Fruit fly (Drosophila melanogaster): Measurements from ENCODE around the gene Mhc.

The Mhc gene

DNA sequence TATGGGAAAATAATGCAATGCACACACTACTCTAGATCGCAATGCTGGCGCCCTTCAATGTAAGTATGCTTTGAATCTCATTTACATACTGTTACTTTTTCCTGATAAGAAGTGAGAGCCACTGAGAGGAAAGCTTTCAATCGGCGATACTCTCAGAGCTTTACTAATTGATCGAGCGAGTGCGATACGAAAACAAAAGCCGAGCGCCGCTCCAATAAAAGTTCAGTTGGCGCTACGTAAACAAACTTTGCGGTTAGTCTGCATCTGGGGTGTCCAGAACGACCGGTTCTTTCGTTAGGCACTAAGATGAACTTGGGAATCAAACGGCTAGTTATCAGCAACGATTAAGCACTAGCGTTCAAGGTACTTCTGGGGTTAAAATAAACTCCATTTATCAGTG is 25.0 kb downstream of the Mhc start, which contains the start of gene CG17928 (continued):
- TF ChIP-seq so (GFP tag; IDR thresholded peaks at IDR 0.05): 0 out of 3 replicates have a peak, but pooled peaks have one; percentile 7
- TF ChIP-seq ftz-f1 (GFP tag; optimal IDR thresholded peaks at IDR 0.05): peak; percentile 70
- TF ChIP-seq CG11085 (GFP tag; IDR thresholded peaks at IDR 0.05): no peak
- TF ChIP-seq vvl (GFP tag; IDR thresholded peaks at IDR 0.05): peak; percentile 72
- peak; percentile 58 to 78 for TF ChIP-seq Trl (optimal IDR thresholded peaks at IDR 0.05)
- no peak for TF ChIP-seq Trl (GFP tag; optimal IDR thresholded peaks at IDR 0.05)
- TF ChIP-seq CTCF (GFP tag; optimal IDR thresholded peaks at IDR 0.05): peak; percentile 9
- peak; percentile 67 for TF ChIP-seq run (tag; optimal IDR thresholded peaks at IDR 0.05)
- TF ChIP-seq Antp (GFP tag; optimal IDR thresholded peaks at IDR 0.05): no peak
- TF ChIP-seq usp (GFP tag; optimal IDR thresholded peaks at IDR 0.05): no peak
- no peak for TF ChIP-seq CG13624 (GFP tag; optimal IDR thresholded peaks at IDR 0.05)
- no peak for TF ChIP-seq Bgb (GFP tag; IDR thresholded peaks at IDR 0.05; ENCODE audit: partially characterized antibody)
- no peak for TF ChIP-seq Doc2 (GFP tag; IDR thresholded peaks at IDR 0.05)
- TF ChIP-seq Jarid2 (GFP tag; optimal IDR thresholded peaks at IDR 0.05): peak; percentile 67
- peak; percentile 47 for TF ChIP-seq grn (GFP tag; optimal IDR thresholded peaks at IDR 0.05)
- TF ChIP-seq CG3995 (GFP tag; optimal IDR thresholded peaks at IDR 0.05): peak; percentile 71
- TF ChIP-seq CG17328 (GFP tag; IDR thresholded peaks at IDR 0.05): no peak
- TF ChIP-seq amos (GFP tag; IDR thresholded peaks at IDR 0.05; ENCODE audit: partially characterized antibody): peak; percentile 9; the same call in 1 of the 2 replicates
- TF ChIP-seq CG7372 (GFP tag; IDR thresholded peaks at IDR 0.05): no peak

DNA sequence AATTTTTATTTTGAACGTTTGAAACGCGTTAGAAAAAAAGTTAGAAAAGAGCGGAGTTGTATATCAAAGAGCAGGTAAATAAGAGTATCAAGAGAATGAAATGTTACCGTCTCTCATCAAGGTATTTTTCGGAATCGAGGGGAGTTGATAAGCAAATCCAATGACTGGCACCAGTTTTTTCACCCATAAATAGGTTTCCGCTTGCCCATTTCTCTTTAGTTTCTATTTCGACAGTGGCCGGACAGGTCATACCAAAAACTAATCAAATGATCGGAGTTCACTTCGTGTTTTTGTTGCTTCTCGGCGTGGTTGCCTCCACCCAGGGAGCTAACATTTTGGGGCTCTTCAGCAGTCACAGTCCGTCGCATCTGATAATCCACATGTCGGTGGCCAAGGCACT is 27.6 kb downstream of the Mhc start, which contains the start of gene Ugt37C2:
TSS of gene Ugt37C2 (plus strand) at position 242 of the 400 bp plus-strand sequence.
- TF ChIP-seq BEAF-32 (GFP tag; optimal IDR thresholded peaks at IDR 0.05): no peak
- no peak for TF ChIP-seq fd96Cb (tag; optimal IDR thresholded peaks at IDR 0.05)
- no peak for TF ChIP-seq CG30403 (GFP tag; optimal IDR thresholded peaks at IDR 0.05)
- TF ChIP-seq chinmo (GFP tag; IDR thresholded peaks at IDR 0.05; ENCODE audit: partially characterized antibody): 0 out of 4 replicates have a peak, but pooled peaks have one; percentile 30
- TF ChIP-seq CG3163 (GFP tag; optimal IDR thresholded peaks at IDR 0.05): peak; percentile 94
- no peak for TF ChIP-seq CoRest (tag; optimal IDR thresholded peaks at IDR 0.05)
- TF ChIP-seq Trl (optimal IDR thresholded peaks at IDR 0.05): peak; percentile 58 to 61
- TF ChIP-seq Trl (GFP tag; optimal IDR thresholded peaks at IDR 0.05): no peak
- TF ChIP-seq HLH3B (GFP tag; IDR thresholded peaks at IDR 0.05): no peak
- TF ChIP-seq lab (GFP tag; optimal IDR thresholded peaks at IDR 0.05): peak; percentile 27
- no peak for TF ChIP-seq CG18011 (GFP tag; optimal IDR thresholded peaks at IDR 0.05)
- TF ChIP-seq ranshi (GFP tag; IDR thresholded peaks at IDR 0.05): 0 out of 2 replicates have a peak, but pooled peaks have one; percentile 14
- no peak for TF ChIP-seq psq (GFP tag; optimal IDR thresholded peaks at IDR 0.05)
- peak; percentile 40 for TF ChIP-seq CG12769 (tag; optimal IDR thresholded peaks at IDR 0.05)
- no peak for TF ChIP-seq cg (GFP tag; optimal IDR thresholded peaks at IDR 0.05)
- TF ChIP-seq Med (GFP tag): peak; percentile 54
- TF ChIP-seq CG3407 (GFP tag; optimal IDR thresholded peaks at IDR 0.05): no peak
- TF ChIP-seq aop (GFP tag; IDR thresholded peaks at IDR 0.05): no peak
- peak; percentile 80 for TF ChIP-seq Jarid2 (GFP tag; optimal IDR thresholded peaks at IDR 0.05)
- 0 out of 3 replicates have a peak, but pooled peaks have one; percentile 3 for TF ChIP-seq ken (GFP tag; IDR thresholded peaks at IDR 0.05)
- 0 out of 3 replicates have a peak, but pooled peaks have one; percentile 20 for TF ChIP-seq CG11456 (GFP tag; IDR thresholded peaks at IDR 0.05)
- peak; percentile 11 for TF ChIP-seq exex (tag; optimal IDR thresholded peaks at IDR 0.05)
- 0 out of 3 replicates have a peak, but pooled peaks have one; percentile 23 for TF ChIP-seq Dbx (GFP tag; IDR thresholded peaks at IDR 0.05)
- TF ChIP-seq Sox102F (GFP tag; optimal IDR thresholded peaks at IDR 0.05): no peak
- 0 out of 2 replicates have a peak, but pooled peaks have one; percentile 28 for TF ChIP-seq hbn (GFP tag; IDR thresholded peaks at IDR 0.05; ENCODE audit: partially characterized antibody)
- no peak for TF ChIP-seq wdn (GFP tag; IDR thresholded peaks at IDR 0.05)
- peak; percentile 18 for TF ChIP-seq mirr (GFP tag; optimal IDR thresholded peaks at IDR 0.05)
- TF ChIP-seq tgo (GFP tag; IDR thresholded peaks at IDR 0.05): no peak
- no peak for TF ChIP-seq CG8290 (GFP tag; optimal IDR thresholded peaks at IDR 0.05)
- TF ChIP-seq CG8290 (tag; optimal IDR thresholded peaks at IDR 0.05): peak in 1 of 2 experiments; percentile 12
- TF ChIP-seq CG7963 (GFP tag; IDR thresholded peaks at IDR 0.05; ENCODE audit: partially characterized antibody): 0 out of 3 replicates have a peak, but pooled peaks have one; percentile 15
- peak; percentile 16 for TF ChIP-seq sug (tag; optimal IDR thresholded peaks at IDR 0.05)

All from whole organism, embryonic.